Worm (Caenorhabditis elegans): ENCODE data around the gene ztf-1.

Gene ztf-1

DNA sequence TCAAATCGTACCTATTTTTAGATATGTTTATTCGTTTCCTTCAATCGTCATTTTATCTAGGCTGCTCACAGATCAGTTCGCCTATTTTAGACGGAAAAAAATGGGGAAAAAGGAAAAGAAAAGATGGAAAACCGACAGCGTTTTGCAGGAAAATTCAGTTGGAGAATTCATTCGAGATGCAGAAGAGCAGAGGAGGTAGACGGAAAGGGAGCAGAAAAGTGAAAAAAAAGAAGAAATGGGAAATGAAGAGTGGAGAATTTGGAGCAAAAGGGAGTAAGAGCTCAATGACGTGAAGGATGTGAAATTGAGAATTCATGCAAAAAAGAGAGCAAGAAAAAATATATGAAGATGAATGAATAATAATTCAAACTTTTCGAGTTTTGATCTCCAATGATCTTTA, 7.7 kb downstream of the ztf-1 start:
- TF ChIP-seq daf-12 (tag; optimal IDR thresholded peaks at IDR 0.05) (no peak), elt-1 (tag; optimal IDR thresholded peaks at IDR 0.05) (no peak), mml-1 (tag; optimal IDR thresholded peaks at IDR 0.05) (no peak), fkh-2 (tag; optimal IDR thresholded peaks at IDR 0.05) (no peak), R02D3.7 (tag; optimal IDR thresholded peaks at IDR 0.05) (no peak), ztf-11 (tag; optimal IDR thresholded peaks at IDR 0.05) (no peak), jun-1 (tag; optimal IDR thresholded peaks at IDR 0.05) (no peak), ceh-9 (tag; optimal IDR thresholded peaks at IDR 0.05) (no peak), unc-39 (tag; optimal IDR thresholded peaks at IDR 0.05) (no peak), nhr-28 (tag; optimal IDR thresholded peaks at IDR 0.05) (no peak), nhr-11 (tag; optimal IDR thresholded peaks at IDR 0.05) (no peak), elt-2 (tag; optimal IDR thresholded peaks at IDR 0.05) (no peak), nhr-43 (tag; optimal IDR thresholded peaks at IDR 0.05; ENCODE audit: poor library complexity, severe bottlenecking) (no peak), ceh-16 (tag; optimal IDR thresholded peaks at IDR 0.05) (no peak), lin-15B (tag; optimal IDR thresholded peaks at IDR 0.05) (no peak), zag-1 (tag; optimal IDR thresholded peaks at IDR 0.05) (no peak), fkh-10 (GFP tag; optimal IDR thresholded peaks at IDR 0.05) (no peak), ama-1 (optimal IDR thresholded peaks at IDR 0.05) (no peak), fos-1 (tag; optimal IDR thresholded peaks at IDR 0.05) (no peak), egl-5 (tag; optimal IDR thresholded peaks at IDR 0.05) (no peak)

DNA sequence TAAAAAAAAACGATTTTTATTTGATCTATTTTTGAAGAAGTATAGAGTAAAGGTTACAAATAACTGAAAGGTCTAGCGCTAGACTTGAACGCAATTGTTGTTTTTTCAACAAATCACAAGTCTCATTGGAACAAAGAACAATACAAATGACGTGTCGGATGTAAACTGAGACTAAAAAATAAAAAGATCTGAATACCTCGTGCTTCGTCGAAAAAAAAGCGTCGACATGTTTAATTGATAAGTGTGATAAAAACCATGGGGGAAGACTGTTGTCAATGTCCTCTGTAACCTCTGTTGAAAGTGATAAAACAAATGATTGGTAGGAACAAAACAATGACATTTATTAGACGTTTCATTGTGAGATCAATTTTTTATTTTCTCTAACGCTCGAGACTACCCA, 9.4 kb downstream of the ztf-1 start:
- TF ChIP-seq pqm-1 (tag; optimal IDR thresholded peaks at IDR 0.05): peak; percentile 75
- TF ChIP-seq sea-2 (GFP tag; optimal IDR thresholded peaks at IDR 0.05): no peak
- peak; percentile 74 for TF ChIP-seq elt-2 (tag; optimal IDR thresholded peaks at IDR 0.05)
- peak; percentile 10 for TF ChIP-seq nhr-25 (tag; optimal IDR thresholded peaks at IDR 0.05)
- peak; percentile 17 for TF ChIP-seq jun-1 (tag; optimal IDR thresholded peaks at IDR 0.05)
- no peak for TF ChIP-seq fkh-10 (GFP tag; optimal IDR thresholded peaks at IDR 0.05)
- peak; percentile 6 for TF ChIP-seq pha-4 (tag; optimal IDR thresholded peaks at IDR 0.05)
- peak; percentile 21 for TF ChIP-seq nfya-1 (tag; optimal IDR thresholded peaks at IDR 0.05; ENCODE audit: insufficient read depth)

DNA sequence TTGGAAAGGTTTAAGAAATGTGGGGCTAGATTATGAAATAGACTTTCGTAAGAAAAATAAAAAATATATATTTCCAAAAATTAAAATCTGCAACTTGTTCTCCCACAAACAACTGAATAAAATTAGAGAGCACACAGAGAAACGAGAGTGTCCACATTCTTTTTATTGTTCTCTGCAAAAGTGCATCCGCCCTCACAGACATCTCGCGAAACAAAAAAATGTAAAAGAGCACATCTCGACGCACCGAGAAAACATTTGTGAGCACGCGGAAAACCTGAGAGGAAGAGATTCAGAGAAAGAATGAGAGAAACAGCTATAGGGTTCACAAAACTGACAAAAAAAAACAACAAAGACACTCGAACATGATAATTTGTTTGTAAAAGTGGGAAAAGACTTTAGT, 10.1 kb downstream of the ztf-1 start:
- TF ChIP-seq nfya-1 (tag; optimal IDR thresholded peaks at IDR 0.05; ENCODE audit: insufficient read depth) (peak; percentile 62), lin-39 (tag; optimal IDR thresholded peaks at IDR 0.05) (peak; percentile 68), lin-15B (tag; optimal IDR thresholded peaks at IDR 0.05) (no peak)

DNA sequence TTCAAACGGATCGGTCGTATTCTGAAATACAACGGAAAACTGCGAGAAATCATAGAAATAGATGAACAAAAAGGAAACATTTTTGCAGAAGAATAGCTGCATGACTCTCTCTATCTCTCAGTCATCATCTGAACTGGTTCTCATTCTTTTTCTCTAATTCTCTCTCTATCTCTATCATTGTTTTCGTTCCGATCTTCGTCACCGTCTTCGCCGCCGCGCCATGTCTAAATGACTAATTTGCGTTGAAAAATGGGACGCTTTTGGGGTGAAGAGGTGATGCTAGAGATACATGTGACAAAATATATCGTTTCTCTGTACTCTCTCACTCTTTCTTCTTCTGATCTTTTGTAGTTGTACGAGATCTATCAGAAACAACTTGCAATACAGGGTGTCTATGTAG, 11.7 kb downstream of the ztf-1 start:
- TF ChIP-seq fos-1 (tag; optimal IDR thresholded peaks at IDR 0.05) (peak; percentile 44), lin-15B (tag; optimal IDR thresholded peaks at IDR 0.05) (peak; percentile 8), ztf-4 (tag; optimal IDR thresholded peaks at IDR 0.05) (no peak), unc-39 (tag; optimal IDR thresholded peaks at IDR 0.05) (no peak), eor-1 (tag; optimal IDR thresholded peaks at IDR 0.05) (no peak), nhr-28 (tag; optimal IDR thresholded peaks at IDR 0.05) (no peak), lin-39 (tag; optimal IDR thresholded peaks at IDR 0.05) (peak; percentile 62), egl-27 (tag; optimal IDR thresholded peaks at IDR 0.05) (no peak), unc-62 (GFP tag; optimal IDR thresholded peaks at IDR 0.05) (no peak), sea-2 (GFP tag; optimal IDR thresholded peaks at IDR 0.05) (no peak), nhr-11 (tag; optimal IDR thresholded peaks at IDR 0.05) (no peak), nhr-43 (tag; optimal IDR thresholded peaks at IDR 0.05; ENCODE audit: poor library complexity, severe bottlenecking) (peak; percentile 81), ztf-11 (tag; optimal IDR thresholded peaks at IDR 0.05) (no peak), ceh-16 (tag; optimal IDR thresholded peaks at IDR 0.05) (no peak), aly-2 (tag; optimal IDR thresholded peaks at IDR 0.05) (no peak), pqm-1 (tag; optimal IDR thresholded peaks at IDR 0.05) (no peak), nhr-237 (tag; optimal IDR thresholded peaks at IDR 0.05) (no peak), skn-1 (tag; optimal IDR thresholded peaks at IDR 0.05) (peak; percentile 23), mml-1 (tag; optimal IDR thresholded peaks at IDR 0.05) (no peak), ceh-9 (tag; optimal IDR thresholded peaks at IDR 0.05) (no peak), elt-1 (tag; optimal IDR thresholded peaks at IDR 0.05) (peak; percentile 48), ZK546.5 (tag; optimal IDR thresholded peaks at IDR 0.05) (no peak), nfya-1 (tag; optimal IDR thresholded peaks at IDR 0.05; ENCODE audit: insufficient read depth) (peak; percentile 55), ceh-82 (tag; optimal IDR thresholded peaks at IDR 0.05) (no peak), fkh-2 (tag; optimal IDR thresholded peaks at IDR 0.05) (no peak), nhr-12 (tag; optimal IDR thresholded peaks at IDR 0.05) (no peak), nhr-67 (tag; optimal IDR thresholded peaks at IDR 0.05) (no peak), elt-2 (tag; optimal IDR thresholded peaks at IDR 0.05) (no peak), fkh-10 (GFP tag; optimal IDR thresholded peaks at IDR 0.05) (no peak), pha-4 (tag; optimal IDR thresholded peaks at IDR 0.05) (no peak), daf-12 (tag; optimal IDR thresholded peaks at IDR 0.05) (no peak), hmg-11 (tag; optimal IDR thresholded peaks at IDR 0.05) (no peak), ceh-28 (tag; optimal IDR thresholded peaks at IDR 0.05) (no peak), nhr-76 (tag; optimal IDR thresholded peaks at IDR 0.05) (no peak), jun-1 (tag; optimal IDR thresholded peaks at IDR 0.05) (no peak), zag-1 (tag; optimal IDR thresholded peaks at IDR 0.05) (no peak), R02D3.7 (tag; optimal IDR thresholded peaks at IDR 0.05) (no peak), lsy-12 (tag; optimal IDR thresholded peaks at IDR 0.05) (no peak), elt-3 (tag; optimal IDR thresholded peaks at IDR 0.05) (no peak), egl-5 (tag; optimal IDR thresholded peaks at IDR 0.05) (peak; percentile 78), nhr-77 (tag; optimal IDR thresholded peaks at IDR 0.05) (no peak), nhr-23 (tag; optimal IDR thresholded peaks at IDR 0.05) (peak; percentile 97)
